Worm (Caenorhabditis elegans) whole organism, young adult: ENCODE measurements around the gene F53H4.6.

Source experiments
- B0261.1 ChIP-seq: sonication (generic microtip); optimal IDR thresholded peaks from 2 replicates; lab custom pipeline; 2016; ENCODE audit warnings: mild to moderate bottlenecking, missing genetic modification characterization, moderate library complexity, missing compliant biosample characterization
- C17E4.6 ChIP-seq: fragments of 200-800 bp; sonication (Bioruptor generic); IDR thresholded peaks from 2 replicates; pipeline ENCODE4 v1.3.6; 2022; ENCODE audit warnings: missing genetic modification reagents, missing genetic modification characterization, missing compliant biosample characterization
- F23B12.7 ChIP-seq: sonication (generic microtip); optimal IDR thresholded peaks from 2 replicates; lab custom pipeline; 2017; ENCODE audit warnings: missing genetic modification characterization, mild to moderate bottlenecking, missing compliant biosample characterization, antibody characterized with exemption, moderate library complexity; ENCODE audit not compliant: insufficient read depth
- F52B5.7 ChIP-seq: sonication (generic microtip); optimal IDR thresholded peaks from 2 replicates; lab custom pipeline; 2016; ENCODE audit warnings: mild to moderate bottlenecking, missing genetic modification characterization, missing compliant biosample characterization
- K11D2.4 ChIP-seq: fragments of 200-800 bp; sonication (Bioruptor generic); IDR thresholded peaks from 2 replicates; pipeline ENCODE4 v1.3.6; 2022; ENCODE audit warnings: missing genetic modification reagents, missing genetic modification characterization, missing compliant biosample characterization
- Y53F4B.3 ChIP-seq: fragments of 200-800 bp; sonication (Bioruptor generic); IDR thresholded peaks from 2 replicates; pipeline ENCODE4 v1.3.6; 2022; ENCODE audit warnings: missing genetic modification reagents, missing genetic modification characterization, missing compliant biosample characterization
- Y53G8AR.9 ChIP-seq: fragments of 200-800 bp; sonication (Bioruptor generic); conservative IDR thresholded peaks from 2 replicates; pipeline ENCODE4 v1.3.6; 2022; ENCODE audit warnings: missing genetic modification reagents, missing genetic modification characterization, missing compliant biosample characterization
- aptf-2 ChIP-seq: fragments of 200-800 bp; sonication (Bioruptor generic); conservative IDR thresholded peaks from 2 replicates; pipeline ENCODE4 v1.3.6; 2022; ENCODE audit warnings: missing genetic modification reagents, missing genetic modification characterization, missing compliant biosample characterization
- aptf-3 ChIP-seq: fragments of 200-800 bp; sonication (Bioruptor generic); IDR thresholded peaks from 2 replicates; pipeline ENCODE4 v1.3.6; 2022; ENCODE audit warnings: missing genetic modification characterization, missing compliant biosample characterization
- atf-7 ChIP-seq: sonication (generic microtip); optimal IDR thresholded peaks from 2 replicates; lab custom pipeline; 2017; ENCODE audit warnings: mild to moderate bottlenecking, missing genetic modification characterization, missing compliant biosample characterization
- attf-5 ChIP-seq: fragments of 200-800 bp; sonication (Bioruptor generic); optimal IDR thresholded peaks from 2 replicates; lab custom pipeline; 2018; ENCODE audit warnings: mild to moderate bottlenecking, missing genetic modification characterization, missing compliant biosample characterization
- bed-2 ChIP-seq: fragments of 200-800 bp; sonication (Bioruptor generic); IDR thresholded peaks from 2 replicates; pipeline ENCODE4 v1.3.6; 2022; ENCODE audit warnings: missing genetic modification reagents, missing genetic modification characterization, missing compliant biosample characterization
- ccch-3 ChIP-seq: fragments of 200-800 bp; sonication (Bioruptor generic); optimal IDR thresholded peaks from 2 replicates; lab custom pipeline; 2018; ENCODE audit warnings: mild to moderate bottlenecking, missing genetic modification characterization, missing compliant biosample characterization
- cebp-1 ChIP-seq, 2 experiments: fragments of 200-800 bp in 1 of 2; sonication (Bioruptor generic) in 1 of 2; sonication (generic microtip) in 1 of 2; IDR thresholded peaks in 1 of 2; optimal IDR thresholded peaks in 1 of 2; 2 replicates each; pipeline versions ENCODE4 v1.3.6 to Lab custom; 2017 to 2022; ENCODE audit warnings: missing compliant biosample characterization in 2 of 2, missing genetic modification characterization in 2 of 2, mild to moderate bottlenecking in 1 of 2, missing genetic modification reagents in 1 of 2, moderate library complexity in 1 of 2
- cebp-2 ChIP-seq: fragments of 200-800 bp; sonication (Bioruptor generic); IDR thresholded peaks from 2 replicates; pipeline ENCODE4 v1.3.6; 2022; ENCODE audit warnings: missing genetic modification characterization, missing compliant biosample characterization
- chd-7 ChIP-seq: sonication (generic microtip); optimal IDR thresholded peaks from 2 replicates; lab custom pipeline; 2016; ENCODE audit warnings: mild to moderate bottlenecking, missing genetic modification characterization, moderate library complexity, missing compliant biosample characterization
- die-1 ChIP-seq: sonication (generic microtip); optimal IDR thresholded peaks from 2 replicates; lab custom pipeline; 2016; ENCODE audit warnings: missing genotype, mild to moderate bottlenecking, missing genetic modification characterization, missing compliant biosample characterization
- dpff-1 ChIP-seq: sonication (generic microtip); optimal IDR thresholded peaks from 2 replicates; lab custom pipeline; 2017; ENCODE audit warnings: mild to moderate bottlenecking, missing genetic modification characterization, missing compliant biosample characterization
- egl-44 ChIP-seq: fragments of 200-800 bp; sonication (Bioruptor generic); IDR thresholded peaks from 2 replicates; pipeline ENCODE4 v1.3.6; 2022; ENCODE audit warnings: missing genetic modification reagents, missing genetic modification characterization, missing compliant biosample characterization
- ets-4 ChIP-seq: fragments of 200-800 bp; sonication (Bioruptor generic); optimal IDR thresholded peaks from 2 replicates; lab custom pipeline; 2018; ENCODE audit warnings: mild to moderate bottlenecking, missing genetic modification characterization, missing compliant biosample characterization
- gei-17 ChIP-seq: fragments of 200-800 bp; sonication (Bioruptor generic); optimal IDR thresholded peaks from 2 replicates; lab custom pipeline; 2018; ENCODE audit warnings: mild to moderate bottlenecking, missing genetic modification characterization, missing compliant biosample characterization
- him-1 ChIP-seq: sonication (generic microtip); optimal IDR thresholded peaks from 2 replicates; lab custom pipeline; 2016; ENCODE audit warnings: missing genotype, missing genetic modification reagents, missing genetic modification characterization, missing compliant biosample characterization
- hlh-26 ChIP-seq: fragments of 200-800 bp; sonication (Bioruptor generic); conservative IDR thresholded peaks from 2 replicates; pipeline ENCODE4 v1.3.6; 2022; ENCODE audit warnings: missing genetic modification reagents, missing genetic modification characterization, missing compliant biosample characterization
- hrde-1 ChIP-seq: sonication (generic microtip); optimal IDR thresholded peaks from 2 replicates; lab custom pipeline; 2016; ENCODE audit warnings: missing genetic modification characterization, mild to moderate bottlenecking, missing compliant biosample characterization, moderate library complexity, missing genotype, missing genetic modification reagents, borderline replicate concordance
- lag-1 ChIP-seq: fragments of 200-800 bp; sonication (Bioruptor generic); IDR thresholded peaks from 2 replicates; pipeline ENCODE4 v1.3.6; 2022; ENCODE audit warnings: missing genetic modification reagents, missing genetic modification characterization, missing compliant biosample characterization
- let-526 ChIP-seq: fragments of 200-800 bp; sonication (Bioruptor generic); IDR thresholded peaks from 2 replicates; pipeline ENCODE4 v1.3.6; 2022; ENCODE audit warnings: missing genetic modification reagents, missing genetic modification characterization, missing compliant biosample characterization
- lin-26 ChIP-seq: fragments of 200-800 bp; sonication (Bioruptor generic); IDR thresholded peaks from 2 replicates; pipeline ENCODE4 v1.3.6; 2022; ENCODE audit warnings: missing genetic modification reagents, missing genetic modification characterization, missing compliant biosample characterization
- lin-54 ChIP-seq: fragments of 200-800 bp; sonication (Bioruptor generic); optimal IDR thresholded peaks from 2 replicates; lab custom pipeline; 2018; ENCODE audit warnings: mild to moderate bottlenecking, missing genetic modification characterization, missing compliant biosample characterization
- lsl-1 ChIP-seq: fragments of 200-800 bp; sonication (Bioruptor generic); optimal IDR thresholded peaks from 2 replicates; lab custom pipeline; 2018; ENCODE audit warnings: mild to moderate bottlenecking, missing genetic modification characterization, moderate library complexity, missing compliant biosample characterization
- mcd-1 ChIP-seq: fragments of 200-800 bp; sonication (Bioruptor generic); IDR thresholded peaks from 2 replicates; pipeline ENCODE4 v1.3.6; 2022; ENCODE audit warnings: missing genetic modification reagents, missing genetic modification characterization, missing compliant biosample characterization
- mes-4 ChIP-seq: sonication (generic microtip); optimal IDR thresholded peaks from 2 replicates; lab custom pipeline; 2016; ENCODE audit warnings: missing genotype, missing genetic modification characterization, missing compliant biosample characterization
- nfya-2 ChIP-seq: fragments of 200-800 bp; sonication (Bioruptor generic); IDR thresholded peaks from 2 replicates; pipeline ENCODE4 v1.3.6; 2022; ENCODE audit warnings: missing genetic modification reagents, missing genetic modification characterization, missing compliant biosample characterization
- nfyb-1 ChIP-seq: fragments of 200-800 bp; sonication (Bioruptor generic); IDR thresholded peaks from 2 replicates; pipeline ENCODE4 v1.3.6; 2022; ENCODE audit warnings: missing genetic modification reagents, missing genetic modification characterization, missing compliant biosample characterization
- nhr-179 ChIP-seq: sonication (generic microtip); optimal IDR thresholded peaks from 2 replicates; lab custom pipeline; 2016; ENCODE audit warnings: mild to moderate bottlenecking, missing genetic modification characterization, missing compliant biosample characterization
- nhr-27 ChIP-seq: fragments of 200-800 bp; sonication (Bioruptor generic); optimal IDR thresholded peaks from 2 replicates; lab custom pipeline; 2018; ENCODE audit warnings: mild to moderate bottlenecking, missing genetic modification characterization, moderate library complexity, missing compliant biosample characterization
- nhr-80 ChIP-seq: sonication (generic microtip); optimal IDR thresholded peaks from 2 replicates; lab custom pipeline; 2016; ENCODE audit warnings: missing genetic modification characterization, missing compliant biosample characterization
- nhr-90 ChIP-seq: sonication (generic microtip); optimal IDR thresholded peaks from 2 replicates; lab custom pipeline; 2016; ENCODE audit warnings: missing genotype, mild to moderate bottlenecking, missing genetic modification characterization, missing compliant biosample characterization
- sdz-38 ChIP-seq: sonication (generic microtip); optimal IDR thresholded peaks from 2 replicates; lab custom pipeline; 2016; ENCODE audit warnings: missing genotype, missing genetic modification characterization, missing compliant biosample characterization
- sea-2 ChIP-seq: fragments of 200-800 bp; sonication (Bioruptor generic); IDR thresholded peaks from 2 replicates; pipeline ENCODE4 v1.3.6; 2022; ENCODE audit warnings: missing genetic modification characterization, missing compliant biosample characterization
- snpc-1.1 ChIP-seq: sonication (generic microtip); optimal IDR thresholded peaks from 2 replicates; lab custom pipeline; 2017; ENCODE audit warnings: missing genetic modification characterization, mild to moderate bottlenecking, missing compliant biosample characterization, antibody characterized with exemption, moderate library complexity, missing genotype, missing genetic modification reagents; ENCODE audit not compliant: insufficient read depth
- snpc-1.3 ChIP-seq: sonication (generic microtip); optimal IDR thresholded peaks from 2 replicates; lab custom pipeline; 2017; ENCODE audit warnings: missing genetic modification characterization, mild to moderate bottlenecking, missing compliant biosample characterization, antibody characterized with exemption, moderate library complexity, missing genotype, missing genetic modification reagents; ENCODE audit not compliant: insufficient read depth
- snpc-3.4 ChIP-seq: sonication (generic microtip); optimal IDR thresholded peaks from 2 replicates; lab custom pipeline; 2017; ENCODE audit warnings: missing genetic modification characterization, mild to moderate bottlenecking, missing compliant biosample characterization, antibody characterized with exemption, moderate library complexity, missing genotype, missing genetic modification reagents
- snpc-4 ChIP-seq, 5 experiments: fragments of 150-350 bp in 1 of 5; sonication (generic microtip) in 4 of 5; optimal IDR thresholded peaks; 2 replicates each; lab custom pipeline; 2014 to 2018; ENCODE audit warnings: missing genetic modification characterization in 5 of 5, missing biosample characterization in 3 of 5, antibody characterized with exemption in 2 of 5, mild to moderate bottlenecking in 2 of 5, missing compliant biosample characterization in 2 of 5, missing genotype in 2 of 5, moderate library complexity in 2 of 5, missing genetic modification reagents in 1 of 5
- zfh-2 ChIP-seq: fragments of 200-800 bp; sonication (Bioruptor generic); conservative IDR thresholded peaks from 2 replicates; pipeline ENCODE4 v1.3.6; 2022; ENCODE audit warnings: missing genetic modification reagents, missing genetic modification characterization, missing compliant biosample characterization
- zim-3 ChIP-seq: sonication (generic microtip); optimal IDR thresholded peaks from 2 replicates; lab custom pipeline; 2017; ENCODE audit warnings: mild to moderate bottlenecking, missing genetic modification characterization, moderate library complexity, missing compliant biosample characterization
- ztf-25 ChIP-seq: fragments of 200-800 bp; sonication (Bioruptor generic); IDR thresholded peaks from 2 replicates; pipeline ENCODE4 v1.3.6; 2022; ENCODE audit warnings: missing genetic modification reagents, missing genetic modification characterization, missing compliant biosample characterization
- ztf-6 ChIP-seq: fragments of 200-800 bp; sonication (Bioruptor generic); IDR thresholded peaks from 2 replicates; pipeline ENCODE4 v1.3.6; 2022; ENCODE audit warnings: missing genetic modification reagents, missing genetic modification characterization, missing compliant biosample characterization

The F53H4.6 gene

ce11 chrX:15849397-15849935, 10.9 kb downstream of the F53H4.6 start, which contains the start of gene acl-1:
acl-1 (plus strand) TSS chrX:15849885.
- TF ChIP-seq ztf-25 (GFP tag; lab: Robert Waterston, UW) (no peak), ets-4 (GFP tag; lab: Kevin White, UChicago) (no peak), gei-17 (GFP tag; lab: Kevin White, UChicago) (peak; percentile 21), lin-54 (no peak), nhr-179 (tag; lab: Kevin White, UChicago) (no peak), K11D2.4 (0 out of 2 replicates have a peak, but pooled peaks have one; percentile 51), sdz-38 (tag; lab: Kevin White, UChicago) (no peak), nfyb-1 (GFP tag; lab: Robert Waterston, UW) (no peak), bed-2 (GFP tag; lab: Robert Waterston, UW) (no peak), hlh-26 (GFP tag; lab: Robert Waterston, UW) (no peak), F52B5.7 (no peak), nfya-2 (GFP tag; lab: Robert Waterston, UW) (no peak), zim-3 (tag; lab: Kevin White, UChicago) (no peak), hrde-1 (no peak), atf-7 (tag; lab: Kevin White, UChicago) (no peak), mcd-1 (GFP tag; lab: Robert Waterston, UW) (peak; percentile 42; the same call in 1 of the 2 replicates), nhr-90 (tag; lab: Kevin White, UChicago) (no peak), snpc-1.3 (tag; lab: Kevin White, UChicago) (no peak), die-1 (tag; lab: Kevin White, UChicago) (no peak), Y53F4B.3 (GFP tag; lab: Robert Waterston, UW) (no peak), lag-1 (GFP tag; lab: Robert Waterston, UW) (no peak), ccch-3 (GFP tag; lab: Kevin White, UChicago) (no peak), dpff-1 (tag; lab: Kevin White, UChicago) (no peak), B0261.1 (tag; lab: Kevin White, UChicago) (no peak), let-526 (no peak), snpc-4 (GFP tag; optimal IDR thresholded peaks at IDR 0.05; lab: Kevin White, UChicago) (no peak), snpc-4 (tag; optimal IDR thresholded peaks at IDR 0.05; lab: Kevin White, UChicago) (peak in 2 of 4 experiments; percentile 30 to 55), lsl-1 (GFP tag; lab: Kevin White, UChicago) (no peak), C17E4.6 (GFP tag; lab: Robert Waterston, UW) (no peak), snpc-1.1 (peak; percentile 26), aptf-3 (no peak), aptf-2 (no peak), cebp-2 (GFP tag; lab: Robert Waterston, UW) (no peak), zfh-2 (GFP tag; lab: Robert Waterston, UW) (no peak), nhr-27 (tag; lab: Kevin White, UChicago) (no peak), chd-7 (no peak), F23B12.7 (tag; lab: Kevin White, UChicago) (no peak), egl-44 (GFP tag; lab: Robert Waterston, UW) (no peak), nhr-80 (tag; lab: Kevin White, UChicago) (no peak), him-1 (no peak), attf-5 (GFP tag; lab: Kevin White, UChicago) (peak; percentile 52), sea-2 (no peak), Y53G8AR.9 (GFP tag; lab: Robert Waterston, UW) (no peak), ztf-6 (GFP tag; lab: Robert Waterston, UW) (no peak), lin-26 (GFP tag; lab: Robert Waterston, UW) (no peak), cebp-1 (GFP tag; IDR thresholded peaks at IDR 0.05; lab: Robert Waterston, UW) (no peak), cebp-1 (tag; optimal IDR thresholded peaks at IDR 0.05; lab: Kevin White, UChicago) (peak; percentile 55), mes-4 (no peak), snpc-3.4 (no peak)
